Worm (Caenorhabditis elegans) whole organism, young adult: ENCODE results near the gene C25E10.10.

ENCODE experiments used
- B0336.3 ChIP-seq: fragments of 200-800 bp; sonication (Bioruptor generic); IDR thresholded peaks from 2 replicates; pipeline ENCODE4 v1.3.6; 2022; ENCODE audit warnings: missing genetic modification characterization, missing compliant biosample characterization
- C17E4.6 ChIP-seq: fragments of 200-800 bp; sonication (Bioruptor generic); IDR thresholded peaks from 2 replicates; pipeline ENCODE4 v1.3.6; 2022; ENCODE audit warnings: missing genetic modification reagents, missing genetic modification characterization, missing compliant biosample characterization
- D2030.7 ChIP-seq: fragments of 200-800 bp; sonication (Bioruptor generic); IDR thresholded peaks from 2 replicates; pipeline ENCODE4 v1.3.6; 2022; ENCODE audit warnings: missing genetic modification reagents, missing genetic modification characterization, missing compliant biosample characterization
- F10E7.11 ChIP-seq: sonication (generic microtip); optimal IDR thresholded peaks from 2 replicates; lab custom pipeline; 2017; ENCODE audit warnings: mild to moderate bottlenecking, missing genetic modification characterization, moderate library complexity, missing compliant biosample characterization
- F37B4.10 ChIP-seq: fragments of 200-800 bp; sonication (Bioruptor generic); IDR thresholded peaks from 2 replicates; pipeline ENCODE4 v1.3.6; 2022; ENCODE audit warnings: missing genetic modification characterization, missing compliant biosample characterization
- F49E8.2 ChIP-seq: sonication (generic microtip); optimal IDR thresholded peaks from 3 replicates; lab custom pipeline; 2017; ENCODE audit warnings: missing genetic modification characterization, mild to moderate bottlenecking, missing compliant biosample characterization, antibody characterized with exemption, moderate library complexity; ENCODE audit not compliant: insufficient read depth
- T26A5.8 ChIP-seq: sonication (generic microtip); optimal IDR thresholded peaks from 2 replicates; lab custom pipeline; 2016; ENCODE audit warnings: missing genetic modification characterization, missing compliant biosample characterization
- Y53G8AR.9 ChIP-seq: fragments of 200-800 bp; sonication (Bioruptor generic); conservative IDR thresholded peaks from 2 replicates; pipeline ENCODE4 v1.3.6; 2022; ENCODE audit warnings: missing genetic modification reagents, missing genetic modification characterization, missing compliant biosample characterization
- Y56A3A.18 ChIP-seq: fragments of 200-800 bp; sonication (Bioruptor generic); IDR thresholded peaks from 2 replicates; pipeline ENCODE4 v1.3.6; 2022; ENCODE audit warnings: missing genetic modification reagents, missing genetic modification characterization, missing compliant biosample characterization
- Y67H2A.10 ChIP-seq: fragments of 200-800 bp; sonication (Bioruptor generic); conservative IDR thresholded peaks from 2 replicates; pipeline ENCODE4 v1.3.6; 2022; ENCODE audit warnings: missing genetic modification reagents, missing genetic modification characterization, missing compliant biosample characterization
- cebp-1 ChIP-seq, 2 experiments: fragments of 200-800 bp in 1 of 2; sonication (Bioruptor generic) in 1 of 2; sonication (generic microtip) in 1 of 2; IDR thresholded peaks in 1 of 2; optimal IDR thresholded peaks in 1 of 2; 2 replicates each; pipeline versions ENCODE4 v1.3.6 to Lab custom; 2017 to 2022; ENCODE audit warnings: missing compliant biosample characterization in 2 of 2, missing genetic modification characterization in 2 of 2, mild to moderate bottlenecking in 1 of 2, missing genetic modification reagents in 1 of 2, moderate library complexity in 1 of 2
- ceh-79 ChIP-seq: sonication (generic microtip); optimal IDR thresholded peaks from 2 replicates; lab custom pipeline; 2017; ENCODE audit warnings: mild to moderate bottlenecking, missing genetic modification characterization, missing compliant biosample characterization
- ceh-91 ChIP-seq: fragments of 200-800 bp; sonication (Bioruptor generic); IDR thresholded peaks from 2 replicates; pipeline ENCODE4 v1.3.6; 2022; ENCODE audit warnings: missing genetic modification reagents, missing genetic modification characterization, missing compliant biosample characterization
- die-1 ChIP-seq: sonication (generic microtip); optimal IDR thresholded peaks from 2 replicates; lab custom pipeline; 2016; ENCODE audit warnings: missing genotype, mild to moderate bottlenecking, missing genetic modification characterization, missing compliant biosample characterization
- dox-1 ChIP-seq: fragments of 200-800 bp; sonication (Bioruptor generic); IDR thresholded peaks from 2 replicates; pipeline ENCODE4 v1.3.6; 2022; ENCODE audit warnings: missing genetic modification reagents, missing genetic modification characterization, missing compliant biosample characterization
- dpl-1 ChIP-seq: fragments of 150-350 bp; optimal IDR thresholded peaks from 2 replicates; lab custom pipeline; 2014; ENCODE audit warnings: missing biosample characterization, missing genetic modification reagents, missing genetic modification characterization
- egl-18 ChIP-seq: fragments of 200-800 bp; sonication (Bioruptor generic); IDR thresholded peaks from 2 replicates; pipeline ENCODE4 v1.3.6; 2022; ENCODE audit warnings: missing genetic modification reagents, missing genetic modification characterization, missing compliant biosample characterization
- egl-44 ChIP-seq: fragments of 200-800 bp; sonication (Bioruptor generic); IDR thresholded peaks from 2 replicates; pipeline ENCODE4 v1.3.6; 2022; ENCODE audit warnings: missing genetic modification reagents, missing genetic modification characterization, missing compliant biosample characterization
- egrh-3 ChIP-seq: fragments of 200-800 bp; sonication (Bioruptor generic); IDR thresholded peaks from 2 replicates; pipeline ENCODE4 v1.3.6; 2022; ENCODE audit warnings: missing genetic modification reagents, missing genetic modification characterization, missing compliant biosample characterization
- fkh-3 ChIP-seq: sonication (generic microtip); optimal IDR thresholded peaks from 2 replicates; lab custom pipeline; 2016; ENCODE audit warnings: mild to moderate bottlenecking, missing genetic modification characterization, missing compliant biosample characterization
- gei-17 ChIP-seq: fragments of 200-800 bp; sonication (Bioruptor generic); optimal IDR thresholded peaks from 2 replicates; lab custom pipeline; 2018; ENCODE audit warnings: mild to moderate bottlenecking, missing genetic modification characterization, missing compliant biosample characterization
- hlh-12 ChIP-seq: sonication (generic microtip); optimal IDR thresholded peaks from 2 replicates; lab custom pipeline; 2016; ENCODE audit warnings: missing genetic modification characterization, missing compliant biosample characterization
- hmg-20 ChIP-seq: fragments of 200-800 bp; sonication (Bioruptor generic); IDR thresholded peaks from 2 replicates; pipeline ENCODE4 v1.3.6; 2022; ENCODE audit warnings: missing genetic modification reagents, missing genetic modification characterization, missing compliant biosample characterization
- hsf-1 ChIP-seq: fragments of 200-800 bp; sonication (Bioruptor generic); IDR thresholded peaks from 2 replicates; pipeline ENCODE4 v1.3.6; 2022; ENCODE audit warnings: missing genetic modification reagents, missing genetic modification characterization, missing compliant biosample characterization
- let-607 ChIP-seq, 2 experiments: fragments of 200-800 bp in 1 of 2; sonication (Bioruptor generic) in 1 of 2; sonication (generic microtip) in 1 of 2; optimal IDR thresholded peaks; 2 replicates each; lab custom pipeline; 2016 to 2018; ENCODE audit warnings: mild to moderate bottlenecking in 2 of 2, missing compliant biosample characterization in 2 of 2, missing genetic modification characterization in 2 of 2, moderate library complexity in 2 of 2, missing genotype in 1 of 2
- lin-26 ChIP-seq: fragments of 200-800 bp; sonication (Bioruptor generic); IDR thresholded peaks from 2 replicates; pipeline ENCODE4 v1.3.6; 2022; ENCODE audit warnings: missing genetic modification reagents, missing genetic modification characterization, missing compliant biosample characterization
- lin-35 ChIP-seq, 3 experiments: fragments of 150-350 bp in 2 of 3; sonication (generic microtip) in 1 of 3; optimal IDR thresholded peaks; 2 replicates each; lab custom pipeline; 2014 to 2018; ENCODE audit warnings: missing biosample characterization in 3 of 3, missing genetic modification characterization in 3 of 3, missing genetic modification reagents in 3 of 3
- madf-3 ChIP-seq: fragments of 200-800 bp; sonication (Bioruptor generic); IDR thresholded peaks from 2 replicates; pipeline ENCODE4 v1.3.6; 2022; ENCODE audit warnings: missing genetic modification reagents, missing genetic modification characterization, missing compliant biosample characterization
- mcd-1 ChIP-seq: fragments of 200-800 bp; sonication (Bioruptor generic); IDR thresholded peaks from 2 replicates; pipeline ENCODE4 v1.3.6; 2022; ENCODE audit warnings: missing genetic modification reagents, missing genetic modification characterization, missing compliant biosample characterization
- nhr-179 ChIP-seq: sonication (generic microtip); optimal IDR thresholded peaks from 2 replicates; lab custom pipeline; 2016; ENCODE audit warnings: mild to moderate bottlenecking, missing genetic modification characterization, missing compliant biosample characterization
- nhr-27 ChIP-seq: fragments of 200-800 bp; sonication (Bioruptor generic); optimal IDR thresholded peaks from 2 replicates; lab custom pipeline; 2018; ENCODE audit warnings: mild to moderate bottlenecking, missing genetic modification characterization, moderate library complexity, missing compliant biosample characterization
- rcor-1 ChIP-seq: fragments of 200-800 bp; sonication (Bioruptor generic); IDR thresholded peaks from 2 replicates; pipeline ENCODE4 v1.3.6; 2022; ENCODE audit warnings: missing genetic modification reagents, missing genetic modification characterization, missing compliant biosample characterization
- repo-1 ChIP-seq: sonication (generic microtip); optimal IDR thresholded peaks from 2 replicates; lab custom pipeline; 2017; ENCODE audit warnings: mild to moderate bottlenecking, missing genetic modification characterization, missing compliant biosample characterization
- snpc-1.1 ChIP-seq: sonication (generic microtip); optimal IDR thresholded peaks from 2 replicates; lab custom pipeline; 2017; ENCODE audit warnings: missing genetic modification characterization, mild to moderate bottlenecking, missing compliant biosample characterization, antibody characterized with exemption, moderate library complexity, missing genotype, missing genetic modification reagents; ENCODE audit not compliant: insufficient read depth
- snpc-1.3 ChIP-seq: sonication (generic microtip); optimal IDR thresholded peaks from 2 replicates; lab custom pipeline; 2017; ENCODE audit warnings: missing genetic modification characterization, mild to moderate bottlenecking, missing compliant biosample characterization, antibody characterized with exemption, moderate library complexity, missing genotype, missing genetic modification reagents; ENCODE audit not compliant: insufficient read depth
- snpc-3.4 ChIP-seq: sonication (generic microtip); optimal IDR thresholded peaks from 2 replicates; lab custom pipeline; 2017; ENCODE audit warnings: missing genetic modification characterization, mild to moderate bottlenecking, missing compliant biosample characterization, antibody characterized with exemption, moderate library complexity, missing genotype, missing genetic modification reagents
- somi-1 ChIP-seq: fragments of 200-800 bp; sonication (Bioruptor generic); optimal IDR thresholded peaks from 2 replicates; lab custom pipeline; 2018; ENCODE audit warnings: mild to moderate bottlenecking, missing genetic modification characterization, missing compliant biosample characterization
- tbx-9 ChIP-seq: sonication (generic microtip); optimal IDR thresholded peaks from 2 replicates; lab custom pipeline; 2016; ENCODE audit warnings: borderline replicate concordance, missing genetic modification characterization, inconsistent platforms, missing compliant biosample characterization
- xnd-1 ChIP-seq: sonication (generic microtip); optimal IDR thresholded peaks from 2 replicates; lab custom pipeline; 2016; ENCODE audit warnings: missing genotype, missing genetic modification reagents, missing genetic modification characterization, missing compliant biosample characterization
- ztf-28 ChIP-seq: fragments of 200-800 bp; sonication (Bioruptor generic); IDR thresholded peaks from 2 replicates; pipeline ENCODE4 v1.3.6; 2022; ENCODE audit warnings: missing genetic modification reagents, missing genetic modification characterization, missing compliant biosample characterization

The C25E10.10 gene

DNA sequence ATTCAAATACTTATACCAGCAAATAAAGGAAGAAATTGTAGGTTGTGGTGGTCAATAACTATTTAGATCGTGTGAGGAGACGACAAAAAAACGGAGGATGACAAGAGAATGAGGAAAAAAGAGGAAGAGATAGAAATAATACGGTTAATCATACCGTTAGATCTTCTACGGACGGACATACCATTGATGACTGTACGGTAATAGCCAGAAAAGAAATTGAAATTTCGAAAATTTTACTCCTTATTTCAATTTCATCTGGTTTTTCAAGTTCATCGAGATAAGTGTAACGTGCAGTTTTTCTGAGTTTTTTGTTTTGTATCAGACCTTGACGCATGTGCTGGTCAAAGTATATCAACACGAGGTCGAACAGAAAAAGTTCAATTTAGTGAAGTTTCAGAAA, 9.8 kb upstream of the C25E10.10 start:
- TF ChIP-seq Y56A3A.18 (GFP tag; lab: Robert Waterston, UW) (no peak), hmg-20 (no peak), F10E7.11 (tag; lab: Kevin White, UChicago) (no peak), T26A5.8 (tag; lab: Kevin White, UChicago) (no peak), F49E8.2 (no peak), egl-18 (GFP tag; lab: Robert Waterston, UW) (no peak)

DNA sequence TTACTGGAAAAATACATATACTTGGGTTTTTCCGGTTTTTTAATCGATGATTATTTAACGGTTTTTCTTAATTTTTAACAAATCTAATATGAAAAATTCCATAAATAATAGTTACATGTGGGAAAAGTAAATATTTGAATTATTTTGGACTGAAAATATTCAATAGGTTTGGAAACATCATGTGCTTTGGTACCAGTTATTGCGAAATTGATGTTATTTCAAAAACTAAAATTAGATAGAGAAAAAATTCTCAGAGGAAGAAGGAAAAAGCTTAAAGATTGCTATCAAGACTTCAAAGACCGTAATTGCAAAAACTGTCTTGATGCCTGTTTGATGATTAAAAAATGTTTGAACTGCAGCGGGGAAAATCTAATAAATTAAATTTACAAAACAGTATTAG, 8.8 kb upstream of the C25E10.10 start:
- TF ChIP-seq dox-1 (GFP tag; lab: Robert Waterston, UW) (no peak), nhr-27 (tag; lab: Kevin White, UChicago) (no peak), lin-26 (GFP tag; lab: Robert Waterston, UW) (no peak), lin-35 (GFP tag; optimal IDR thresholded peaks at IDR 0.05; lab: Kevin White, UChicago) (no peak), B0336.3 (GFP tag; lab: Robert Waterston, UW) (no peak), snpc-3.4 (no peak), nhr-179 (tag; lab: Kevin White, UChicago) (no peak), hsf-1 (GFP tag; lab: Robert Waterston, UW) (no peak), cebp-1 (GFP tag; IDR thresholded peaks at IDR 0.05; lab: Robert Waterston, UW) (no peak), cebp-1 (tag; optimal IDR thresholded peaks at IDR 0.05; lab: Kevin White, UChicago) (peak; percentile 76)

DNA sequence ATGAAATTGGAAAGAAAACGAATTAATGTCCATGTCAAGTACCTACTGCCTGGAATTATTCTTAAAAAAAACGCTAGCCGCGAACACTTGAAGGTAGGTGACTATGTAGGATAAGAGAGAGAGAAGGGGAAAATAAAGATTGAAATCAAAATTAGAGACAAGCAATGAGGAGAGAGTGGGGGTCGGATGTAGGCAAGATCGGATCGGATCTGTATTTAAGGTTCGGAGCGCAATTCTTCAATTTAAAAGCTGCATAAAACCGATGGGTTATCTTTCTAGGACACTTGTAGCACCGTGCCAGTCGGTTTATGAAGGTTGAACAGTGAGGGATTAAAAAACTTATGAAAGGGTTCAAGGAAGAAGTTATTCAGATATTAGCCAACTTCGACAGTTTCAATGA, 7.0 kb upstream of the C25E10.10 start:
- TF ChIP-seq hlh-12 (tag; lab: Kevin White, UChicago) (no peak), snpc-1.1 (tag; lab: Kevin White, UChicago) (no peak), egrh-3 (GFP tag; lab: Robert Waterston, UW) (no peak), repo-1 (no peak), tbx-9 (tag; lab: Kevin White, UChicago) (no peak), ceh-91 (no peak), Y53G8AR.9 (GFP tag; lab: Robert Waterston, UW) (no peak), egl-44 (GFP tag; lab: Robert Waterston, UW) (no peak), F37B4.10 (GFP tag; lab: Robert Waterston, UW) (no peak), madf-3 (no peak), mcd-1 (GFP tag; lab: Robert Waterston, UW) (no peak), dpl-1 (GFP tag; lab: Kevin White, UChicago) (no peak), gei-17 (GFP tag; lab: Kevin White, UChicago) (no peak), Y56A3A.18 (GFP tag; lab: Robert Waterston, UW) (no peak), snpc-1.3 (tag; lab: Kevin White, UChicago) (no peak), fkh-3 (tag; lab: Kevin White, UChicago) (no peak)

DNA sequence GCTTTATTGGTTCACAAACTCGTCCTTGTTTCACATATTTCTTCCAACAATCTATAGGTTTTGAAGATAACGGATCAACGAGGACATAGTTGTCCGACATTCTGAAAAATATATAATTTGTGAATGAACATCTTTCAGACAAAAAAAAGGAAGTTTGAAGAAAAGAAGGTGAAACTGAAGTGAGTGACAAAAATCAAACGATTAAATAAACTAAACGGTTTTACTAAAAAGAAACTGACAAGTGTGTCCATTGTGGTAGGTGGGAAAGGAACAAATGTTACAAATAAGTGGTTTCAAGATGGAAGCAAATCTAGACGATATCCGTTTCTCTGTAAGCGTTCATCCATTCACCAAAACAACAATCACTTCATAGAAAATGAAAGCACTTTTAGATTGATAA, 6.2 kb upstream of the C25E10.10 start, which contains the start of gene C25E10.12:
Gene C25E10.12, minus strand, starts transcription at position 101 of the 400 bp plus-strand sequence.
- TF ChIP-seq ztf-28 (GFP tag; lab: Robert Waterston, UW) = no peak
- TF ChIP-seq Y67H2A.10 (GFP tag; lab: Robert Waterston, UW) = no peak
- no peak for TF ChIP-seq C17E4.6 (GFP tag; lab: Robert Waterston, UW)
- TF ChIP-seq hsf-1 (GFP tag; lab: Robert Waterston, UW) = no peak
- TF ChIP-seq somi-1 (GFP tag; lab: Kevin White, UChicago) = no peak
- TF ChIP-seq die-1 = no peak
- no peak for TF ChIP-seq let-607 (tag; optimal IDR thresholded peaks at IDR 0.05; lab: Kevin White, UChicago)
- TF ChIP-seq hmg-20 = no peak
- TF ChIP-seq xnd-1 = no peak
- no peak for TF ChIP-seq ceh-79 (tag; lab: Kevin White, UChicago)
- no peak for TF ChIP-seq rcor-1 (GFP tag; lab: Robert Waterston, UW)
- no peak for TF ChIP-seq D2030.7 (GFP tag; lab: Robert Waterston, UW)
- no peak for TF ChIP-seq madf-3
